Worm (Caenorhabditis elegans) whole organism, L4 larva: ENCODE measurements around the gene F41E6.12.

ENCODE experiments used
- F10B5.3 ChIP-seq: sonication (generic microtip); optimal IDR thresholded peaks from 2 replicates; lab custom pipeline; 2016; ENCODE audit warnings: mild to moderate bottlenecking, missing genetic modification characterization, missing compliant biosample characterization
- F37D6.2 ChIP-seq: sonication (generic microtip); optimal IDR thresholded peaks from 2 replicates; lab custom pipeline; 2016; ENCODE audit warnings: mild to moderate bottlenecking, missing genetic modification characterization, missing compliant biosample characterization
- F49E8.2 ChIP-seq: sonication (generic microtip); optimal IDR thresholded peaks from 2 replicates; lab custom pipeline; 2016; ENCODE audit warnings: missing compliant biosample characterization, mild to moderate bottlenecking, missing genetic modification characterization, borderline replicate concordance
- R02D3.7 ChIP-seq: fragments of 150-350 bp; sonication (generic microtip); optimal IDR thresholded peaks from 3 replicates; lab custom pipeline; 2014; ENCODE audit warnings: missing biosample characterization, missing genetic modification characterization
- T26A8.4 ChIP-seq: fragments of 200-800 bp; sonication (Bioruptor generic); IDR thresholded peaks from 2 replicates; pipeline ENCODE4 v1.3.6; 2022; ENCODE audit warnings: missing genetic modification characterization, missing compliant biosample characterization
- Y48G9A.11 ChIP-seq: fragments of 200-800 bp; sonication (Bioruptor generic); IDR thresholded peaks from 2 replicates; pipeline ENCODE4 v1.3.6; 2022; ENCODE audit warnings: missing genetic modification reagents, missing genetic modification characterization, missing compliant biosample characterization
- Y5F2A.4 ChIP-seq: fragments of 200-800 bp; sonication (Bioruptor generic); optimal IDR thresholded peaks from 2 replicates; lab custom pipeline; 2018; ENCODE audit warnings: mild to moderate bottlenecking, missing genetic modification characterization, missing compliant biosample characterization
- ZK546.5 ChIP-seq, 2 experiments: sonication (generic microtip); optimal IDR thresholded peaks; 2 replicates each; lab custom pipeline; 2017; ENCODE audit warnings: missing biosample characterization in 2 of 2, missing genetic modification characterization in 2 of 2
- aha-1 ChIP-seq: fragments of 150-350 bp; peaks from one replicate; lab custom pipeline; 2014; ENCODE audit warnings: missing biosample characterization, missing genetic modification characterization
- aly-2 ChIP-seq: sonication (generic microtip); optimal IDR thresholded peaks from 2 replicates; lab custom pipeline; 2018; ENCODE audit warnings: missing biosample characterization, missing genetic modification characterization
- arid-1 ChIP-seq: fragments of 200-800 bp; sonication (Bioruptor generic); conservative IDR thresholded peaks from 2 replicates; pipeline ENCODE4 v1.3.6; 2022; ENCODE audit warnings: missing genetic modification reagents, missing genetic modification characterization, missing compliant biosample characterization
- ceh-20 ChIP-seq: fragments of 200-800 bp; sonication (Bioruptor generic); IDR thresholded peaks from 2 replicates; pipeline ENCODE4 v1.3.6; 2022; ENCODE audit warnings: missing genetic modification reagents, missing genetic modification characterization, missing compliant biosample characterization
- ceh-28 ChIP-seq: fragments of 150-350 bp; optimal IDR thresholded peaks from 2 replicates; lab custom pipeline; 2014; ENCODE audit warnings: missing biosample characterization, missing genetic modification reagents, missing genetic modification characterization
- ces-1 ChIP-seq: fragments of 150-350 bp; sonication (generic microtip); optimal IDR thresholded peaks from 4 replicates; lab custom pipeline; 2014; ENCODE audit warnings: missing biosample characterization, missing genetic modification reagents, missing genetic modification characterization
- dmd-6 ChIP-seq: fragments of 200-800 bp; sonication (Bioruptor generic); IDR thresholded peaks from 2 replicates; pipeline ENCODE4 v1.3.6; 2022; ENCODE audit warnings: missing genetic modification reagents, missing genetic modification characterization, missing compliant biosample characterization
- dpl-1 ChIP-seq: fragments of 150-350 bp; optimal IDR thresholded peaks from 2 replicates; lab custom pipeline; 2014; ENCODE audit warnings: missing biosample characterization, missing genetic modification reagents, missing genetic modification characterization
- duxl-1 ChIP-seq: sonication (generic microtip); optimal IDR thresholded peaks from 2 replicates; lab custom pipeline; 2016; ENCODE audit warnings: mild to moderate bottlenecking, missing genetic modification characterization, moderate library complexity, missing compliant biosample characterization; ENCODE audit not compliant: poor library complexity
- dve-1 ChIP-seq: sonication (generic microtip); optimal IDR thresholded peaks from 2 replicates; lab custom pipeline; 2017; ENCODE audit warnings: antibody characterized with exemption, mild to moderate bottlenecking, missing genetic modification characterization, missing compliant biosample characterization; ENCODE audit not compliant: insufficient read depth
- fkh-10 ChIP-seq: fragments of 150-350 bp; optimal IDR thresholded peaks from 2 replicates; lab custom pipeline; 2014; ENCODE audit warnings: missing biosample characterization, missing genetic modification reagents, missing genetic modification characterization
- fos-1 ChIP-seq: fragments of 150-350 bp; optimal IDR thresholded peaks from 2 replicates; lab custom pipeline; 2014; ENCODE audit warnings: missing biosample characterization, missing genetic modification characterization
- hif-1 ChIP-seq, 2 experiments: sonication (generic microtip); optimal IDR thresholded peaks; 2 replicates each; lab custom pipeline; 2016 to 2017; ENCODE audit warnings: missing compliant biosample characterization in 2 of 2, missing genetic modification characterization in 2 of 2, missing genetic modification reagents in 2 of 2, missing genotype in 2 of 2, mild to moderate bottlenecking in 1 of 2
- hlh-11 ChIP-seq: fragments of 200-800 bp; sonication (Bioruptor generic); optimal IDR thresholded peaks from 2 replicates; lab custom pipeline; 2018; ENCODE audit warnings: mild to moderate bottlenecking, missing genetic modification characterization, missing compliant biosample characterization
- jun-1 ChIP-seq: fragments of 150-350 bp; optimal IDR thresholded peaks from 2 replicates; lab custom pipeline; 2014; ENCODE audit warnings: missing biosample characterization, missing genetic modification reagents, missing genetic modification characterization
- lim-7 ChIP-seq: fragments of 200-800 bp; sonication (Bioruptor generic); IDR thresholded peaks from 2 replicates; pipeline ENCODE4 v1.3.6; 2022; ENCODE audit warnings: missing genetic modification characterization, missing compliant biosample characterization
- lin-13 ChIP-seq: fragments of 150-350 bp; optimal IDR thresholded peaks from 2 replicates; lab custom pipeline; 2014; ENCODE audit warnings: missing biosample characterization, missing genetic modification reagents, missing genetic modification characterization
- lin-29 ChIP-seq: fragments of 200-800 bp; sonication (Bioruptor generic); IDR thresholded peaks from 2 replicates; pipeline ENCODE4 v1.3.6; 2022; ENCODE audit warnings: missing genetic modification reagents, missing genetic modification characterization, missing compliant biosample characterization
- lin-38 ChIP-seq: fragments of 200-800 bp; sonication (Bioruptor generic); IDR thresholded peaks from 2 replicates; pipeline ENCODE4 v1.3.6; 2022; ENCODE audit warnings: missing genetic modification reagents, missing genetic modification characterization, missing compliant biosample characterization
- lir-3 ChIP-seq: sonication (generic microtip); optimal IDR thresholded peaks from 2 replicates; lab custom pipeline; 2016; ENCODE audit warnings: mild to moderate bottlenecking, missing genetic modification characterization, missing compliant biosample characterization
- lsy-2 ChIP-seq, 2 experiments: fragments of 150-350 bp in 1 of 2; sonication (generic microtip) in 1 of 2; optimal IDR thresholded peaks; 2 replicates each; lab custom pipeline; 2014 to 2017; ENCODE audit warnings: missing biosample characterization in 2 of 2, missing genetic modification characterization in 2 of 2
- madf-5 ChIP-seq, 2 experiments: fragments of 200-800 bp; sonication (Bioruptor generic); IDR thresholded peaks; 2 replicates each; pipeline ENCODE4 v1.3.6; 2022; ENCODE audit warnings: missing compliant biosample characterization in 2 of 2, missing genetic modification characterization in 2 of 2
- madf-9 ChIP-seq: fragments of 200-800 bp; sonication (Bioruptor generic); conservative IDR thresholded peaks from 2 replicates; pipeline ENCODE4 v1.3.6; 2022; ENCODE audit warnings: missing genetic modification reagents, missing genetic modification characterization, missing compliant biosample characterization
- mes-2 ChIP-seq: sonication (generic microtip); optimal IDR thresholded peaks from 2 replicates; lab custom pipeline; 2016; ENCODE audit warnings: missing genotype, mild to moderate bottlenecking, missing genetic modification characterization, missing compliant biosample characterization; ENCODE audit not compliant: poor library complexity, severe bottlenecking
- nhr-10 ChIP-seq: fragments of 150-350 bp; optimal IDR thresholded peaks from 2 replicates; lab custom pipeline; 2014; ENCODE audit warnings: missing biosample characterization, missing genetic modification characterization
- nhr-102 ChIP-seq: sonication (generic microtip); optimal IDR thresholded peaks from 2 replicates; lab custom pipeline; 2016; ENCODE audit warnings: mild to moderate bottlenecking, missing genetic modification characterization, moderate library complexity, missing compliant biosample characterization
- nhr-11 ChIP-seq: fragments of 150-350 bp; optimal IDR thresholded peaks from 2 replicates; lab custom pipeline; 2014; ENCODE audit warnings: missing biosample characterization, missing genetic modification characterization
- nhr-111 ChIP-seq: fragments of 200-800 bp; sonication (Bioruptor generic); optimal IDR thresholded peaks from 2 replicates; lab custom pipeline; 2018; ENCODE audit warnings: mild to moderate bottlenecking, missing genetic modification characterization, missing compliant biosample characterization
- nhr-25 ChIP-seq: sonication (generic microtip); optimal IDR thresholded peaks from 2 replicates; lab custom pipeline; 2017; ENCODE audit warnings: missing genetic modification characterization, mild to moderate bottlenecking, missing compliant biosample characterization, antibody characterized with exemption, moderate library complexity, borderline replicate concordance; ENCODE audit not compliant: insufficient read depth
- nhr-28 ChIP-seq: fragments of 150-350 bp; optimal IDR thresholded peaks from 2 replicates; lab custom pipeline; 2014; ENCODE audit warnings: missing biosample characterization, missing genetic modification characterization
- nhr-41 ChIP-seq: fragments of 200-800 bp; sonication (Bioruptor generic); IDR thresholded peaks from 2 replicates; pipeline ENCODE4 v1.3.6; 2022; ENCODE audit warnings: missing genetic modification reagents, missing genetic modification characterization, missing compliant biosample characterization
- nhr-42 ChIP-seq: fragments of 200-800 bp; sonication (Bioruptor generic); IDR thresholded peaks from 2 replicates; pipeline ENCODE4 v1.3.6; 2022; ENCODE audit warnings: missing genetic modification characterization, missing compliant biosample characterization
- nhr-76 ChIP-seq: fragments of 150-350 bp; optimal IDR thresholded peaks from 2 replicates; lab custom pipeline; 2014; ENCODE audit warnings: missing biosample characterization, missing genetic modification characterization
- pqm-1 ChIP-seq: sonication (generic microtip); optimal IDR thresholded peaks from 2 replicates; lab custom pipeline; 2017; ENCODE audit warnings: missing biosample characterization, missing genetic modification characterization
- rbr-2 ChIP-seq: sonication (generic microtip); optimal IDR thresholded peaks from 2 replicates; lab custom pipeline; 2016; ENCODE audit warnings: missing genotype, missing genetic modification characterization, missing compliant biosample characterization
- sdz-12 ChIP-seq: fragments of 200-800 bp; sonication (Bioruptor generic); optimal IDR thresholded peaks from 2 replicates; lab custom pipeline; 2018; ENCODE audit warnings: mild to moderate bottlenecking, missing genetic modification characterization, missing compliant biosample characterization
- set-16 ChIP-seq: fragments of 200-800 bp; sonication (Bioruptor generic); IDR thresholded peaks from 2 replicates; pipeline ENCODE4 v1.3.6; 2022; ENCODE audit warnings: missing genetic modification reagents, missing genetic modification characterization, missing compliant biosample characterization
- skn-1 ChIP-seq: fragments of 150-350 bp; optimal IDR thresholded peaks from 2 replicates; lab custom pipeline; 2014; ENCODE audit warnings: missing biosample characterization, missing genetic modification characterization
- unc-130 ChIP-seq: sonication (generic microtip); optimal IDR thresholded peaks from 2 replicates; lab custom pipeline; 2016; ENCODE audit warnings: missing genetic modification reagents, missing genetic modification characterization, missing compliant biosample characterization
- unc-62 ChIP-seq, 3 experiments: fragments of 150-350 bp in 1 of 3; sonication (generic microtip); optimal IDR thresholded peaks in 2 of 3; peaks in 1 of 3; 1 replicate in 1 of 3; 2 replicates in 2 of 3; lab custom pipeline; 2014 to 2017; ENCODE audit warnings: missing biosample characterization in 3 of 3, missing genetic modification characterization in 3 of 3, missing genetic modification reagents in 3 of 3, missing genotype in 1 of 3
- zag-1 ChIP-seq: fragments of 150-350 bp; optimal IDR thresholded peaks from 2 replicates; lab custom pipeline; 2014; ENCODE audit warnings: missing biosample characterization, missing genetic modification characterization

Gene F41E6.12

DNA sequence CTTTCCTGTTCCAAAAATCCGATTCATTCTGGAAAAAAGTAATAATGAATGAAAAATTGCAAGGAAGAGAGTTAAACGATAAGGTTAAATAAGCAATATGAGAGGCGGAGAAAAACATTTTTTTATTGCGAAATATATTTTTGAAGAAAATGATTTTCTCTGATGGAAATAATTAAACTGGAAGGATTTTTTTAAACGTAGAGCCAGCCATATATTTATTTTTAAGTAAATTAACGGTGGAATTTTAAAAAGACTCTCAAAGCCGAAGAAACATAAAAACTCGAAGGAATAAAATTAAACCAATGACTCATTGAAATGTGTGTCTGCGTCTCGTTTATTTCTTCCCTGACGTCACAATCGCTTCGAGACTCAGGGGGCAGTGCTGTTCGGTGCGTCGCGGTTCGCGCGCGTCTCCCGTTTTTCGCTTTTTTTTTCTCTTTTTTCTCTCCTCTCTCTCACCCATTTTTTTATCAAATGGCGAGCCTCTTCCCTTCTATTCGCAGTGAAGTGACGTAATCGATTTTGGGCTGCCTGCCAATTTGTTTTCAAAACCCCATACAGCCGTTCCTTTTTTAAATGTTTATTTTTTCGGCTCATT is 22.7 kb downstream of the F41E6.12 start, which contains the start of gene vps-60:
Gene vps-60 (minus strand): TSS at position 30 of the 598 bp plus-strand sequence.
- peak; percentile 82 for TF ChIP-seq nhr-28 (tag; lab: Kevin White, UChicago)
- no peak for TF ChIP-seq F49E8.2 (tag; lab: Kevin White, UChicago)
- TF ChIP-seq nhr-76: peak; percentile 8
- TF ChIP-seq nhr-10 (tag; lab: Kevin White, UChicago): peak; percentile 86
- TF ChIP-seq aly-2 (tag; lab: Kevin White, UChicago): no peak
- peak; percentile 91 for TF ChIP-seq mes-2 (tag; lab: Kevin White, UChicago)
- TF ChIP-seq madf-9 (GFP tag; lab: Robert Waterston, UW): peak; percentile 91
- TF ChIP-seq unc-62 (GFP tag; optimal IDR thresholded peaks at IDR 0.05 in 1 of 2; lab: Kevin White, UChicago): peak in 1 of 2 experiments; percentile 96
- no peak for TF ChIP-seq unc-62 (tag; optimal IDR thresholded peaks at IDR 0.05; lab: Kevin White, UChicago)
- peak; percentile 43 to 92 for TF ChIP-seq lsy-2 (tag; optimal IDR thresholded peaks at IDR 0.05; lab: Kevin White, UChicago)
- no peak for TF ChIP-seq R02D3.7 (tag; lab: Kevin White, UChicago)
- peak; percentile 98 for TF ChIP-seq dmd-6 (GFP tag; lab: Robert Waterston, UW)
- TF ChIP-seq nhr-11: peak; percentile 93
- peak; percentile 77; the same call in 1 of the 2 replicates for TF ChIP-seq nhr-42 (GFP tag; lab: Robert Waterston, UW)
- TF ChIP-seq ceh-28 (tag; lab: Kevin White, UChicago): peak; percentile 33
- no peak for TF ChIP-seq F10B5.3 (tag; lab: Kevin White, UChicago)
- peak; percentile 74 for TF ChIP-seq fkh-10 (GFP tag; lab: Kevin White, UChicago)
- peak; percentile 30 for TF ChIP-seq sdz-12
- peak; percentile 90 for TF ChIP-seq jun-1
- peak; percentile 99 for TF ChIP-seq aha-1 (tag; lab: Kevin White, UChicago)
- TF ChIP-seq dpl-1 (GFP tag; lab: Kevin White, UChicago): peak; percentile 82
- peak; percentile 69 for TF ChIP-seq F37D6.2
- peak; percentile 77 for TF ChIP-seq lin-38
- no peak for TF ChIP-seq zag-1 (tag; lab: Kevin White, UChicago)
- peak; percentile 93 for TF ChIP-seq rbr-2
- TF ChIP-seq ces-1 (GFP tag; lab: Kevin White, UChicago): peak; percentile 35
- TF ChIP-seq hlh-11 (tag; lab: Kevin White, UChicago): peak; percentile 97
- peak; percentile 85 for TF ChIP-seq arid-1
- peak; percentile 54; the same call in 1 of the 2 replicates for TF ChIP-seq Y48G9A.11
- peak; percentile 81 for TF ChIP-seq lin-13 (GFP tag; lab: Kevin White, UChicago)
- TF ChIP-seq madf-5 (GFP tag; IDR thresholded peaks at IDR 0.05; lab: Robert Waterston, UW): no peak
- TF ChIP-seq nhr-25: peak; percentile 94
- TF ChIP-seq set-16 (GFP tag; lab: Robert Waterston, UW): peak; percentile 84
- no peak for TF ChIP-seq Y5F2A.4 (GFP tag; lab: Kevin White, UChicago)
- 0 out of 2 replicates have a peak, but pooled peaks have one; percentile 29 for TF ChIP-seq nhr-41 (GFP tag; lab: Robert Waterston, UW)
- peak; percentile 22 for TF ChIP-seq fos-1 (tag; lab: Kevin White, UChicago)
- TF ChIP-seq nhr-102 (tag; lab: Kevin White, UChicago): peak; percentile 66
- peak; percentile 79 for TF ChIP-seq unc-130 (GFP tag; lab: Kevin White, UChicago)
- peak; percentile 89 for TF ChIP-seq ceh-20 (GFP tag; lab: Robert Waterston, UW)
- peak; percentile 98 for TF ChIP-seq dve-1
- no peak for TF ChIP-seq skn-1 (tag; lab: Kevin White, UChicago)
- TF ChIP-seq lin-29 (GFP tag; lab: Robert Waterston, UW): peak; percentile 76; the same call in 1 of the 2 replicates
- peak; percentile 23 for TF ChIP-seq pqm-1 (tag; lab: Kevin White, UChicago)
- 0 out of 2 replicates have a peak, but pooled peaks have one; percentile 26 for TF ChIP-seq lim-7 (GFP tag; lab: Robert Waterston, UW)
- TF ChIP-seq T26A8.4 (GFP tag; lab: Robert Waterston, UW): peak; percentile 85
- no peak for TF ChIP-seq nhr-111
- no peak for TF ChIP-seq duxl-1 (tag; lab: Kevin White, UChicago)
- TF ChIP-seq hif-1 (tag; optimal IDR thresholded peaks at IDR 0.05; lab: Kevin White, UChicago): peak; percentile 37 to 88
- TF ChIP-seq ZK546.5 (tag; optimal IDR thresholded peaks at IDR 0.05; lab: Kevin White, UChicago): no peak
- TF ChIP-seq lir-3: no peak
